Fruit fly (Drosophila melanogaster) whole organism, pupa: Measurements from ENCODE around the gene toc.

Source experiments
- CG13204 ChIP-seq: fragments of 200-800 bp; sonication (Bioruptor generic); optimal IDR thresholded peaks from 2 replicates; lab custom pipeline; 2018; ENCODE audit warnings: missing biosample characterization, mild to moderate bottlenecking, missing genetic modification characterization, moderate library complexity
- CG8301 ChIP-seq: fragments of 200-800 bp; sonication (Bioruptor generic); optimal IDR thresholded peaks from 2 replicates; lab custom pipeline; 2018; ENCODE audit warnings: missing biosample characterization, mild to moderate bottlenecking, missing genetic modification characterization
- CG9948 ChIP-seq: fragments of 200-800 bp; sonication (Bioruptor generic); optimal IDR thresholded peaks from 2 replicates; lab custom pipeline; 2018; ENCODE audit warnings: missing biosample characterization, mild to moderate bottlenecking, missing genetic modification characterization, moderate library complexity
- Ets98B ChIP-seq: fragments of 200-800 bp; sonication (Bioruptor generic); IDR thresholded peaks from 2 replicates; pipeline ENCODE4 v1.3.6; 2022; ENCODE audit warnings: missing biosample characterization, missing genetic modification characterization

- TF ChIP-seq CG8301 (peak; percentile 86), CG9948 (tag; lab: Kevin White, UChicago) (peak; percentile 90), Ets98B (GFP tag; lab: Robert Waterston, UW) (peak; percentile 82), CG13204 (GFP tag; lab: Kevin White, UChicago) (no peak)
Observed at dm6 chr2L:3037153-3037579, 107.4 kb downstream of the toc start, which contains the start of the genes CG17260 and SerRS.
